ENCODE assay signal across 5 fruit fly cellular contexts in genomic region chr2L:12467673-12468072, dm6.
TF ChIP-seq lines count a peak whose summit lies in the region.

No protein-coding gene starts in this region.

- no peak for TF ChIP-seq CTCF in whole organism, embryonic (GFP tag; optimal IDR thresholded peaks at IDR 0.05; lab: Kevin White, UChicago)

TF ChIP-seq in whole organism, adult, 20 proteins besides CTCF, POLR2A, EP300 and RAD21:
- TF ChIP-seq CG14711 (tag; optimal IDR thresholded peaks at IDR 0.05; lab: Kevin White, UChicago) (peak; percentile 13), CG7101 (tag; optimal IDR thresholded peaks at IDR 0.05; lab: Kevin White, UChicago) (peak; percentile 12), cic (GFP tag; optimal IDR thresholded peaks at IDR 0.05; lab: Kevin White, UChicago) (peak; percentile 17), Mnt (GFP tag; optimal IDR thresholded peaks at IDR 0.05; lab: Kevin White, UChicago) (no peak), tj (GFP tag; optimal IDR thresholded peaks at IDR 0.05; lab: Kevin White, UChicago) (peak; percentile 19), CG11617 (GFP tag; optimal IDR thresholded peaks at IDR 0.05; lab: Kevin White, UChicago) (no peak), CG7045 (GFP tag; optimal IDR thresholded peaks at IDR 0.05; lab: Kevin White, UChicago) (no peak), CG33017 (tag; optimal IDR thresholded peaks at IDR 0.05; lab: Kevin White, UChicago) (peak; percentile 33), CG12768 (GFP tag; optimal IDR thresholded peaks at IDR 0.05; lab: Kevin White, UChicago) (no peak)

TF ChIP-seq in whole organism, embryonic, 481 proteins besides CTCF, POLR2A, EP300 and RAD21 (continues in another document):
- TF ChIP-seq Mes4 (GFP tag; optimal IDR thresholded peaks at IDR 0.05; lab: Kevin White, UChicago) (no peak), D19B (GFP tag; optimal IDR thresholded peaks at IDR 0.05; lab: Kevin White, UChicago) (peak; percentile 73), CG4707 (GFP tag; optimal IDR thresholded peaks at IDR 0.05; lab: Kevin White, UChicago) (no peak), PHDP (tag; optimal IDR thresholded peaks at IDR 0.05; lab: Kevin White, UChicago) (peak; percentile 54), emc (GFP tag; optimal IDR thresholded peaks at IDR 0.05; lab: Kevin White, UChicago) (peak; percentile 33), E2f1 (GFP tag; IDR thresholded peaks at IDR 0.05; lab: Robert Waterston, UW) (0 out of 2 replicates have a peak, but pooled peaks have one; percentile 44), CG8924 (tag; optimal IDR thresholded peaks at IDR 0.05; lab: Kevin White, UChicago) (peak; percentile 17), CG15269 (tag; optimal IDR thresholded peaks at IDR 0.05; lab: Kevin White, UChicago) (peak; percentile 62), CG10565 (GFP tag; optimal IDR thresholded peaks at IDR 0.05; lab: Kevin White, UChicago) (no peak), Sry-β (GFP tag; optimal IDR thresholded peaks at IDR 0.05; lab: Kevin White, UChicago) (no peak), Ravus (GFP tag; IDR thresholded peaks at IDR 0.05; lab: Robert Waterston, UW) (no peak), lilli (GFP tag; optimal IDR thresholded peaks at IDR 0.05; lab: Kevin White, UChicago) (peak; percentile 85), kay (GFP tag; optimal IDR thresholded peaks at IDR 0.05; lab: Kevin White, UChicago) (peak; percentile 17), Hmr (GFP tag; optimal IDR thresholded peaks at IDR 0.05; lab: Kevin White, UChicago) (peak; percentile 70), Doc2 (GFP tag; IDR thresholded peaks at IDR 0.05; lab: Robert Waterston, UW) (no peak), Optix (GFP tag; IDR thresholded peaks at IDR 0.05; lab: Robert Waterston, UW) (0 out of 3 replicates have a peak, but pooled peaks have one; percentile 28), lbe (GFP tag; optimal IDR thresholded peaks at IDR 0.05; lab: Kevin White, UChicago) (no peak), stwl (tag; optimal IDR thresholded peaks at IDR 0.05; lab: Kevin White, UChicago) (no peak), Chrac-16 (GFP tag; optimal IDR thresholded peaks at IDR 0.05; lab: Kevin White, UChicago) (peak; percentile 41), Myb (GFP tag; optimal IDR thresholded peaks at IDR 0.05; lab: Kevin White, UChicago) (peak; percentile 42), Gsc (GFP tag; IDR thresholded peaks at IDR 0.05; lab: Robert Waterston, UW) (no peak)

TF ChIP-seq in whole organism, prepupa, 60 proteins besides CTCF, POLR2A, EP300 and RAD21:
- TF ChIP-seq fkh (GFP tag; optimal IDR thresholded peaks at IDR 0.05; lab: Kevin White, UChicago) (peak; percentile 55), ss (GFP tag; optimal IDR thresholded peaks at IDR 0.05; lab: Kevin White, UChicago) (no peak)

TF ChIP-seq in whole organism, pupa, 21 proteins besides CTCF, POLR2A, EP300 and RAD21:
- TF ChIP-seq Ets98B (GFP tag; IDR thresholded peaks at IDR 0.05; lab: Robert Waterston, UW) (peak; percentile 24; the same call in 1 of the 2 replicates), EcR (GFP tag; optimal IDR thresholded peaks at IDR 0.05; lab: Kevin White, UChicago) (no peak), CG32121 (GFP tag; IDR thresholded peaks at IDR 0.05; lab: Robert Waterston, UW) (peak; percentile 38; the same call in 1 of the 2 replicates), CG17806 (tag; optimal IDR thresholded peaks at IDR 0.05; lab: Kevin White, UChicago) (no peak), CG34367 (tag; optimal IDR thresholded peaks at IDR 0.05; lab: Kevin White, UChicago) (no peak)

TF ChIP-seq in whole organism, wandering third instar larva, 38 proteins besides CTCF, POLR2A, EP300 and RAD21:
- TF ChIP-seq CG9705 (GFP tag; optimal IDR thresholded peaks at IDR 0.05; lab: Kevin White, UChicago) (no peak), sv (GFP tag; optimal IDR thresholded peaks at IDR 0.05; lab: Kevin White, UChicago) (peak; percentile 30)
